Fruit fly (Drosophila melanogaster): ENCODE results near the gene CG43675.

The CG43675 gene

DNA sequence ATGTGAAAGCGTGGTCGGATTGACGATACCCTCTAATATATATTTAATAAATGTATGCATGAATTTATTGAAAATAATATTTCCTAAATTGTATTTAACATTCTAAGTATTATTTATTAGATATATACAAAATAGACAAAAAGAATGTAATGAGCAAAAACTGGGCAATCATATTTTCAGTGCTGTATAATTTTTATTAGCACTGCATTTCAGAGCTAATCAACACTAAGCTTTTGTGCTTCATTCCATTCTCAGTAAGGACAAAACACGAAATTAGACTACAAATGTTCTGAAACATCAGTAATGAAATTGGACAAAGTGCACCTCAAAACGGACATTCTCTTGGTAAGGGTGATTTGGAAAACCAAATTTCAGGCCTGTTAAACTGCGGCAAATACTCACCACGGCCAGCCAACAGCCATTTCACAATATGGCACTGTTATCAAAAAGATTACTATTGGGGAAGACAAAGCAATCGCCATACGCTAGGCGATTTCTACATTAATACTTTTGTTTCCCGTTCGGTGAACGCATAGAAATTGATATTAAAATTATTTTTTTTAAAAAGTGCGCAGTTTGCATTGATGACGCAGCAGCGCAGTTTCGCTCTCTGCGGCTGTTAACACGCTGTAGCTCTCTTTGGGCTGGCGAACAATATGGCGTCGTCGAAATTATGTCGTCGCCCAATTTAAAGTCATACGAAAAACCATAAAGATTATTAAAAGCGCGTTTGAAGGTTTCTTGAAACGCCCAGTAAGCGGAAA, 14.7 kb upstream of the CG43675 start:
- TF ChIP-seq CG17806 (tag; optimal IDR thresholded peaks at IDR 0.05), result peak; percentile 76
- peak; percentile 88 for TF ChIP-seq CG8159 (tag; optimal IDR thresholded peaks at IDR 0.05)
- TF ChIP-seq CG13204 (GFP tag; optimal IDR thresholded peaks at IDR 0.05), result peak; percentile 44
- peak; percentile 35; the same call in 1 of the 2 replicates for TF ChIP-seq rn (GFP tag; IDR thresholded peaks at IDR 0.05)
- no peak for TF ChIP-seq CG10348 (GFP tag; IDR thresholded peaks at IDR 0.05)
- peak; percentile 82 for TF ChIP-seq CG9948 (tag; optimal IDR thresholded peaks at IDR 0.05)
- peak; percentile 86 for TF ChIP-seq CG4496 (GFP tag; IDR thresholded peaks at IDR 0.05)
- peak; percentile 60 for TF ChIP-seq Ets98B (GFP tag; IDR thresholded peaks at IDR 0.05)
- peak; percentile 48 for TF ChIP-seq Pif1A (GFP tag; optimal IDR thresholded peaks at IDR 0.05)
- peak; percentile 77 for TF ChIP-seq CG32121 (GFP tag; IDR thresholded peaks at IDR 0.05)
- peak; percentile 89 for TF ChIP-seq D1 (tag; optimal IDR thresholded peaks at IDR 0.05)
- TF ChIP-seq CG12605 (GFP tag; IDR thresholded peaks at IDR 0.05), result peak; percentile 26; the same call in 1 of the 2 replicates
- peak; percentile 85 for TF ChIP-seq CG8301 (tag; optimal IDR thresholded peaks at IDR 0.05)
- TF ChIP-seq CG15710 (tag; optimal IDR thresholded peaks at IDR 0.05), result peak; percentile 83
- TF ChIP-seq EcR (GFP tag; optimal IDR thresholded peaks at IDR 0.05), result no peak
- TF ChIP-seq CG14655 (GFP tag; optimal IDR thresholded peaks at IDR 0.05), result peak; percentile 91
- peak; percentile 74; the same call in 2 of the 3 replicates for TF ChIP-seq fd96Ca (GFP tag; IDR thresholded peaks at IDR 0.05)
- peak; percentile 79 for TF ChIP-seq CG34367 (tag; optimal IDR thresholded peaks at IDR 0.05)
- TF ChIP-seq Pif1B (GFP tag; optimal IDR thresholded peaks at IDR 0.05), result peak; percentile 60
- peak; percentile 65 for TF ChIP-seq gl (tag; optimal IDR thresholded peaks at IDR 0.05)
- peak; percentile 84 for TF ChIP-seq Snoo (tag; optimal IDR thresholded peaks at IDR 0.05)

DNA sequence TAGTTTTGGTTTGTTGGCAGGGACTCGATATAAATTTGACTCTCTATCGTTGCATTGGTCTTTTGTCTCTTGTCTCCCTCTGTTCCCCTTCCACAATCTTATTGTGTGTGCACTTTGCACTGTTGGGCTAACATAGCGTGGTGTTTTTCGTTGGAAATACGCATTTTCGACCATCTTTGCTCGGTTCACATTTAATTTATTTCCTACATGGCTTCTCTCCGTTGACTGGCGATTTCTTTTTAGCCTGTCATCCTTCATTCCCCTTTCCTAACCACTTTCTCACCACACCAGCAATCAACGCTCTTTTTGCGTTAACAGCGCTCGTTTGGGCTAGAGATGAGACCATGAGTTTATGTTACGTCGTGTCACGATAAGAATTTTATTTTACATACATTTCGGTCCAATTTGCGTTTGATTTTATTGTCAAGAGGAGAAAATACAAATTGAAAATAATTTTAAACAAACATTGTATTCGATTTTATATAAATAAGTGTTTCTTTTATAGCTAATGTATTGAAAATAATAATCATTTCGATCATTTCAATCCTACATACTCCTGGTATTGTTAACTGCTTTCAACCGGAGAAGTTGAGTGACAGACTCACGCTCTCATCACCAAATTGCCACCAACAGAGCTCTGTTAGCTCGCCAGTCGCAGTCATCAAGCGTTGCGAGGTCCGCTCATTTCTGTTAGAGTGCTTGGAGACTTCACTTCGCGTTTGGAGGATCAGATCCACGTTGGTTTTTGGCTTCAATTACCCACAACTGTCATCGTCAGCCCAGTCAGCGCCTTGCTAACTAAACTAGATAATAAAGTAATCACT, 13.9 kb upstream of the CG43675 start:
- TF ChIP-seq fd96Ca (GFP tag; IDR thresholded peaks at IDR 0.05) (peak; percentile 71; the same call in 1 of the 3 replicates), CG8301 (tag; optimal IDR thresholded peaks at IDR 0.05) (peak; percentile 83), CG9948 (tag; optimal IDR thresholded peaks at IDR 0.05) (peak; percentile 74), D1 (tag; optimal IDR thresholded peaks at IDR 0.05) (peak; percentile 31), CG15710 (tag; optimal IDR thresholded peaks at IDR 0.05) (peak; percentile 86), EcR (GFP tag; optimal IDR thresholded peaks at IDR 0.05) (peak; percentile 44), CG34367 (tag; optimal IDR thresholded peaks at IDR 0.05) (peak; percentile 75), CG32121 (GFP tag; IDR thresholded peaks at IDR 0.05) (peak; percentile 56), CG8159 (tag; optimal IDR thresholded peaks at IDR 0.05) (peak; percentile 89), Ets98B (GFP tag; IDR thresholded peaks at IDR 0.05) (peak; percentile 67), CG13204 (GFP tag; optimal IDR thresholded peaks at IDR 0.05) (peak; percentile 72), CG14655 (GFP tag; optimal IDR thresholded peaks at IDR 0.05) (peak; percentile 86), CG12605 (GFP tag; IDR thresholded peaks at IDR 0.05) (peak; percentile 40), CG17806 (tag; optimal IDR thresholded peaks at IDR 0.05) (peak; percentile 74), gl (tag; optimal IDR thresholded peaks at IDR 0.05) (peak; percentile 59), rn (GFP tag; IDR thresholded peaks at IDR 0.05) (peak; percentile 37; the same call in 1 of the 2 replicates), Snoo (tag; optimal IDR thresholded peaks at IDR 0.05) (peak; percentile 80), CG4496 (GFP tag; IDR thresholded peaks at IDR 0.05) (peak; percentile 80), Pif1A (GFP tag; optimal IDR thresholded peaks at IDR 0.05) (peak; percentile 80), Pif1B (GFP tag; optimal IDR thresholded peaks at IDR 0.05) (peak; percentile 82), CG10348 (GFP tag; IDR thresholded peaks at IDR 0.05) (no peak)

DNA sequence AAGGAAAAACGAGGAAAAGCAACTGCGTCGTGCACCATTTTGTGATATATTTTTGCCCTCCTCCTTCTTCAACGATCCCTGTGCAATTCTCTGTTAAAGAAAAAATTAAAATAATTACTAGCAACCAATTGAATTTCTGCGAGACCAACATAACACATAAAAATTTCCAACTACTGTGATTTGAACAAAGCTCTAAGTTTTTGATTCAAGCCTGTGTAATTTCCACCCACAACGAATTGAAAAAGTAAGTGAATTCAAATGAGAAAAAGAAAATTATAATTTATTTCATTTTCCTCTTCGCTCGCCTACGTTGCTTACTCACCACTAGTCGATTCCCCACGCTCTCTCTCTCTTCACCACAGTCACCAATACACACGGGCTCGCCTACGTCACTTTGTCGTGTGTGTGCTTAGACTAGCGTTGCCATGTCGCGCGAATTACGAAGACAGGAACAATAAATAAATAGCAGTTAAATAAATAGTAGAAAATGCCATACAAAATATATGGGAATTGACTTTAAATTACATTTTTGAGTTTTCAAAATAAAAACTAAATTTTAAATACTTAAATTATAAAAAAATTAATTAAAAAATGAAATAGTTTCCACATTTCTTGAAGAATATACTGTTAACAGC, 12.9 kb upstream of the CG43675 start:
- TF ChIP-seq Pif1A (GFP tag; optimal IDR thresholded peaks at IDR 0.05) (peak; percentile 51), CG9948 (tag; optimal IDR thresholded peaks at IDR 0.05) (no peak), rn (GFP tag; IDR thresholded peaks at IDR 0.05) (no peak), Ets98B (GFP tag; IDR thresholded peaks at IDR 0.05) (peak; percentile 44; the same call in 1 of the 2 replicates), gl (tag; optimal IDR thresholded peaks at IDR 0.05) (peak; percentile 22), CG14655 (GFP tag; optimal IDR thresholded peaks at IDR 0.05) (peak; percentile 0), Pif1B (GFP tag; optimal IDR thresholded peaks at IDR 0.05) (peak; percentile 65), CG34367 (tag; optimal IDR thresholded peaks at IDR 0.05) (peak; percentile 20), fd96Ca (GFP tag; IDR thresholded peaks at IDR 0.05) (no peak), CG8301 (tag; optimal IDR thresholded peaks at IDR 0.05) (no peak), CG32121 (GFP tag; IDR thresholded peaks at IDR 0.05) (peak; percentile 38; the same call in 1 of the 2 replicates), Snoo (tag; optimal IDR thresholded peaks at IDR 0.05) (peak; percentile 47), CG12605 (GFP tag; IDR thresholded peaks at IDR 0.05) (0 out of 2 replicates have a peak, but pooled peaks have one; percentile 49), EcR (GFP tag; optimal IDR thresholded peaks at IDR 0.05) (peak; percentile 5), D1 (tag; optimal IDR thresholded peaks at IDR 0.05) (peak; percentile 65), CG13204 (GFP tag; optimal IDR thresholded peaks at IDR 0.05) (no peak), CG10348 (GFP tag; IDR thresholded peaks at IDR 0.05) (no peak), CG17806 (tag; optimal IDR thresholded peaks at IDR 0.05) (peak; percentile 8), CG8159 (tag; optimal IDR thresholded peaks at IDR 0.05) (peak; percentile 5)

DNA sequence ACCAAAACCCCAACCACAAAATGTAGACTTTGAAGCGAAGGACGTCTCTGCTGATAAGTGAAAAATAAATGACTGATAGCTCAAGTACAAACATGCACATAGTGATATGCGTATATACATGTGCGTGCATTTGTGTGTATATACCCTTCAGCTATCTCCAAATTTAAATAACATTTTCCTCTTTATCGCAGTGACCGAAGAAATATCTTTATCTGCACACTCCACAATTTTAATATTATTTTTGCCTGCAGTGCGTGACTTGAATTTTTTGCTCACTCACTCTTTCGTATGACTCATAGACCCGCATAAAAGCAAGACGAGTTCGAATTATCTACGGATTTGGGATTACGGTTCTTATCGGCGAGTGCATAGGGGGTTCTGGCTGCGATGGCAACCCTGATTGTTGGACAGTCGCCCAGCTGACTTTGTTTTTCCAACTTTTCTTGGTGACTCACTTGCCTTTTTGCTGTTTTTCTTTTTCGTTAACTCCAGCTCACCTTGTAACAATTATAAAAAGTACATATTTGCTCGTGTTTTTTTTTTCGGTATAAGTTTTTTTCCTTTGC, 12.2 kb upstream of the CG43675 start:
- TF ChIP-seq CG4496 (GFP tag; IDR thresholded peaks at IDR 0.05) (no peak), Pif1B (GFP tag; optimal IDR thresholded peaks at IDR 0.05) (no peak), Pif1A (GFP tag; optimal IDR thresholded peaks at IDR 0.05) (no peak), CG32121 (GFP tag; IDR thresholded peaks at IDR 0.05) (no peak), D1 (tag; optimal IDR thresholded peaks at IDR 0.05) (no peak), rn (GFP tag; IDR thresholded peaks at IDR 0.05) (no peak), CG8159 (tag; optimal IDR thresholded peaks at IDR 0.05) (no peak), CG9948 (tag; optimal IDR thresholded peaks at IDR 0.05) (no peak), CG14655 (GFP tag; optimal IDR thresholded peaks at IDR 0.05) (no peak), CG13204 (GFP tag; optimal IDR thresholded peaks at IDR 0.05) (no peak), EcR (GFP tag; optimal IDR thresholded peaks at IDR 0.05) (no peak)

All from whole organism, pupa.